Fruit fly (Drosophila melanogaster) Kc167 (cell line): Measurements from ENCODE around the gene CG7606.

Experiments
- Myc ChIP-seq: fragments of >200 bp; optimal IDR thresholded peaks from 2 replicates; lab custom pipeline; 2017; ENCODE audit warnings: missing external identifiers
- Sin3A ChIP-seq: fragments of >200 bp; optimal IDR thresholded peaks from 2 replicates; lab custom pipeline; 2018; ENCODE audit warnings: missing external identifiers
- insv ChIP-seq: fragments of >200 bp; optimal IDR thresholded peaks from 3 replicates; lab custom pipeline; 2018; ENCODE audit warnings: missing external identifiers
- psq ChIP-seq: fragments of >200 bp; optimal IDR thresholded peaks from 2 replicates; lab custom pipeline; 2017; ENCODE audit warnings: missing external identifiers

dm6 chr3R:17616541-17616940 lies 20.2 kb downstream of the CG7606 start:
- no peak for TF ChIP-seq psq (lab: Kevin White, UChicago)
- no peak for TF ChIP-seq Myc (lab: Kevin White, UChicago)
- no peak for TF ChIP-seq insv
- TF ChIP-seq Sin3A (lab: Kevin White, UChicago) = no peak
